Worm (Caenorhabditis elegans) whole organism, late embryonic: Measurements from ENCODE around the gene str-37.

ENCODE experiments used
- ama-1 ChIP-seq: fragments of 150-350 bp; optimal IDR thresholded peaks from 2 replicates; lab custom pipeline; 2014
- dve-1 ChIP-seq: sonication (generic microtip); optimal IDR thresholded peaks from 2 replicates; lab custom pipeline; 2017; ENCODE audit warnings: antibody characterized with exemption, mild to moderate bottlenecking, missing genetic modification characterization, missing compliant biosample characterization
- elt-2 ChIP-seq: sonication (generic microtip); optimal IDR thresholded peaks from 2 replicates; lab custom pipeline; 2016; ENCODE audit warnings: missing genetic modification reagents, missing genetic modification characterization, missing compliant biosample characterization
- elt-4 ChIP-seq: sonication (generic microtip); optimal IDR thresholded peaks from 2 replicates; lab custom pipeline; 2016; ENCODE audit warnings: missing genetic modification characterization, missing compliant biosample characterization
- pha-4 ChIP-seq: fragments of 150-350 bp; optimal IDR thresholded peaks from 2 replicates; lab custom pipeline; 2018; ENCODE audit warnings: missing biosample characterization, missing genetic modification reagents, missing genetic modification characterization
- sox-4 ChIP-seq: sonication (generic microtip); optimal IDR thresholded peaks from 2 replicates; lab custom pipeline; 2017; ENCODE audit warnings: mild to moderate bottlenecking, missing genetic modification characterization, inconsistent platforms, missing compliant biosample characterization

- no peak for TF ChIP-seq sox-4 (tag; lab: Kevin White, UChicago)
- TF ChIP-seq ama-1 (lab: Kevin White, UChicago) = no peak
- TF ChIP-seq elt-4 (tag; lab: Kevin White, UChicago) = no peak
- no peak for TF ChIP-seq dve-1 (tag; lab: Kevin White, UChicago)
- no peak for TF ChIP-seq elt-2 (tag; lab: Kevin White, UChicago)
- TF ChIP-seq pha-4 (tag; lab: Kevin White, UChicago) = no peak
These were observed 27.1 kb upstream of the str-37 start for ce11 chrV:13300492-13300891.
